Worm (Caenorhabditis elegans) whole organism, L4/young adult: ENCODE data around the gene srx-58.

Source experiments
- W03F9.2 ChIP-seq: fragments of 150-350 bp; optimal IDR thresholded peaks from 2 replicates; lab custom pipeline; 2014; ENCODE audit warnings: missing biosample characterization, missing genetic modification characterization
- dao-5 ChIP-seq: sonication (generic microtip); optimal IDR thresholded peaks from 2 replicates; lab custom pipeline; 2016; ENCODE audit warnings: missing genotype, missing genetic modification characterization, moderate library complexity, missing compliant biosample characterization
- him-1 ChIP-seq: sonication (generic microtip); optimal IDR thresholded peaks from 2 replicates; lab custom pipeline; 2016; ENCODE audit warnings: missing genotype, missing genetic modification reagents, missing genetic modification characterization, missing compliant biosample characterization

- TF ChIP-seq dao-5 (no peak), him-1 (tag; lab: Kevin White, UChicago) (no peak), W03F9.2 (tag; lab: Kevin White, UChicago) (no peak)
These were observed 38.9 kb upstream of the srx-58 start for ce11 chrV:15313529-15313928.
